Fruit fly (Drosophila melanogaster): ENCODE measurements around the gene CG6324.

- TF ChIP-seq Nf-YA (GFP tag; IDR thresholded peaks at IDR 0.05) (no peak), Oaz (GFP tag; IDR thresholded peaks at IDR 0.05) (no peak), Bteb2 (GFP tag; optimal IDR thresholded peaks at IDR 0.05) (no peak), gfzf (GFP tag; optimal IDR thresholded peaks at IDR 0.05) (no peak), dpn (GFP tag; optimal IDR thresholded peaks at IDR 0.05) (no peak), CG31224 (GFP tag; IDR thresholded peaks at IDR 0.05) (no peak), kay (GFP tag; optimal IDR thresholded peaks at IDR 0.05) (no peak), twi (tag; optimal IDR thresholded peaks at IDR 0.05) (no peak), pum (GFP tag; optimal IDR thresholded peaks at IDR 0.05) (no peak), lola (GFP tag; optimal IDR thresholded peaks at IDR 0.05) (no peak), CG6175 (GFP tag; IDR thresholded peaks at IDR 0.05) (no peak), dysf (GFP tag; IDR thresholded peaks at IDR 0.05) (no peak), B-H2 (GFP tag; optimal IDR thresholded peaks at IDR 0.05) (no peak), tap (tag; optimal IDR thresholded peaks at IDR 0.05) (no peak)
Observed at dm6 chrX:15529197-15529596, 53.3 kb downstream of the CG6324 start.
